Fruit fly (Drosophila melanogaster): ENCODE measurements around the gene CG12590.

The CG12590 gene

DNA sequence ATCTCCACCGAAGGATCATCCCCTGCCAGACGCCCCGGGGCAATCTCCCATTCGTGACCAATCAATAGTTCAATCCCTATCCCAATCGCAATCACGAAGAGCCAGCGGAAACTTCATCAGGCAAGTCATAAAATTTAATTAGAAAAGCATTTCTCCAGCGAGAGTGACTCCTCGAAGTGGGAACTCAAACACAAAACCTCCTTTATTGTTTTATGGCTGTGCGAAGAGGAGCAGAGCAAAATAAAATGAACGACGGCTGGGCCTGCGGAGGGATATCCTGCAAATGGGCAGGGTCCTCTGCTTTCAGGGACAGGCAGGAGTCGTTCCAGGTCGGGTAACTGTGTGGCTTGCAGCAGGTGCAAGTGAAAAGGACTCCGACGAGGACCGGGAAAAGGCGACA is 34.5 kb upstream of the CG12590 start:
- TF ChIP-seq gl (tag; optimal IDR thresholded peaks at IDR 0.05) (no peak), CG14655 (GFP tag; optimal IDR thresholded peaks at IDR 0.05) (no peak)

DNA sequence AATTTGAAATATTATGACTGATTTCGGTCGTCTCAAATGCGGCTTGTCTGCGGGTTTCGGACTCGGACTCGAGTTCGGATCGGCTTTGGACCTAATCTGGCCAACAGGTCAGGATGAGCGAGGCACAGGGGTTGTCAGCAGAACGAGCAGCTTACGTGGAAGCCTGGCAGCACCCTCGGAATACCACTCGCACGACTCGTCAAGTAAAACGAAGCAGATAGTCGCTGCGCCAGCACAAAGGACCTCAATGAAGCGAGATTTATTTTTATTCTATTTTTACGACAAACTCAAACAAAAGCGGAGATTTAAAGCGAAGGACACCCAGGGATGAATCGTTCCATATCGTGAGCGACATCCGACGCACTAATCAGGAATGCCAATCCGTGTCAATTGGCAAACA is 33.6 kb upstream of the CG12590 start:
- no peak for TF ChIP-seq gl (tag; optimal IDR thresholded peaks at IDR 0.05)
- TF ChIP-seq CG12605 (GFP tag; IDR thresholded peaks at IDR 0.05): no peak
- no peak for TF ChIP-seq CG15710 (tag; optimal IDR thresholded peaks at IDR 0.05)
- no peak for TF ChIP-seq fd96Ca (GFP tag; IDR thresholded peaks at IDR 0.05)
- TF ChIP-seq Pif1A (GFP tag; optimal IDR thresholded peaks at IDR 0.05): no peak
- TF ChIP-seq CG4496 (GFP tag; IDR thresholded peaks at IDR 0.05): no peak
- TF ChIP-seq CG13204 (GFP tag; optimal IDR thresholded peaks at IDR 0.05): no peak
- no peak for TF ChIP-seq CG17806 (tag; optimal IDR thresholded peaks at IDR 0.05)
- TF ChIP-seq EcR (GFP tag; optimal IDR thresholded peaks at IDR 0.05): no peak
- TF ChIP-seq CG8159 (tag; optimal IDR thresholded peaks at IDR 0.05): no peak
- no peak for TF ChIP-seq CG14655 (GFP tag; optimal IDR thresholded peaks at IDR 0.05)
- TF ChIP-seq rn (GFP tag; IDR thresholded peaks at IDR 0.05): no peak

DNA sequence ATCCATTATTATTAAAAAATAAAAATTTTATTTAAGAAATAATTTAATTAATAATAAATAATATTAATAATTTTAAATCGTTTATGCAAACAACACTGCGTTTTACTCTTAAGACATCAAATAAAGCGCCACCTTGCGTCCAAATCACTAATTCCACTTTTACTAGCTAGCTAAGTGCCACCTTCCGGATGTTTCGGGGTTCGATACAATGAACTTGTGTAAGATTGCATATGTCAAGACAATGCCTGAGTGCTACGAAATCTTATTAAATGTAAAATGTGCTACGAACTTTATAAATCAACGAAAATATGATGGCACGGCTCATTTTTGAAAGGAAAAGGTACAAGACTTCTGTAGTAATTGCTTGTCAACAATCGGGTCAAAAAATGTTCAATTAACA is 32.5 kb upstream of the CG12590 start:
- TF ChIP-seq D1 (tag; optimal IDR thresholded peaks at IDR 0.05) (peak; percentile 84), CG17806 (tag; optimal IDR thresholded peaks at IDR 0.05) (peak; percentile 3), CG32121 (GFP tag; IDR thresholded peaks at IDR 0.05) (no peak)

DNA sequence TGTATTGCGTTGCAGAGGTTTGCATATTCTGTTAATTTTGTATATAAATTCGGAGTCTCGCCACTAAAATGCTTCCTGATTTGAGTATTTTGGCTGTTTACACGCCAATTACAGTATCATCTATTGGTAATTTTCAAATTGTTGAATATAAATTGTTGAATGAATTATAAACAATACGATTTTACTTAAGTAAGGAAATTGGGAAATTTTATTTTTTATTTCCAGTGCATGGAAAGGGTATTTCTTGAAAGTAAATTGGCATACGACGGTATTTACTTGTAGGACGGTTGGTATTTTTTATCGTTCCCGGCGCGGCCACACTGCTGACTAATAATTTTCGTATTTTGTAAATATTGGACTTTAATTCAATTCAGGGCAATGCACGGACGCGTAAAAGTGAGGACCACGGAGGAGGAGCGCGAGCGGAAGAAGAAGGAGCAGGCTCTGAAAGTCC is 31.6 kb upstream of the CG12590 start, which contains the start of gene RabGGTa:
RabGGTa (plus strand) TSS at position 298 of the 454 bp plus-strand sequence.
- TF ChIP-seq CG9948 (tag; optimal IDR thresholded peaks at IDR 0.05): peak; percentile 62
- peak; percentile 57; the same call in 1 of the 2 replicates for TF ChIP-seq CG32121 (GFP tag; IDR thresholded peaks at IDR 0.05)
- TF ChIP-seq CG12605 (GFP tag; IDR thresholded peaks at IDR 0.05): peak; percentile 45
- 0 out of 2 replicates have a peak, but pooled peaks have one; percentile 8 for TF ChIP-seq rn (GFP tag; IDR thresholded peaks at IDR 0.05)
- TF ChIP-seq CG13204 (GFP tag; optimal IDR thresholded peaks at IDR 0.05): no peak
- peak; percentile 61 for TF ChIP-seq CG15710 (tag; optimal IDR thresholded peaks at IDR 0.05)
- peak; percentile 82 for TF ChIP-seq Ets98B (GFP tag; IDR thresholded peaks at IDR 0.05)
- TF ChIP-seq fd96Ca (GFP tag; IDR thresholded peaks at IDR 0.05): no peak
- TF ChIP-seq Pif1A (GFP tag; optimal IDR thresholded peaks at IDR 0.05): peak; percentile 56
- TF ChIP-seq D1 (tag; optimal IDR thresholded peaks at IDR 0.05): peak; percentile 78
- no peak for TF ChIP-seq EcR (GFP tag; optimal IDR thresholded peaks at IDR 0.05)
- peak; percentile 80 for TF ChIP-seq CG4496 (GFP tag; IDR thresholded peaks at IDR 0.05)
- peak; percentile 71 for TF ChIP-seq CG14655 (GFP tag; optimal IDR thresholded peaks at IDR 0.05)
- TF ChIP-seq CG10348 (GFP tag; IDR thresholded peaks at IDR 0.05): no peak
- peak; percentile 62 for TF ChIP-seq CG34367 (tag; optimal IDR thresholded peaks at IDR 0.05)
- peak; percentile 57 for TF ChIP-seq Pif1B (GFP tag; optimal IDR thresholded peaks at IDR 0.05)
- peak; percentile 68 for TF ChIP-seq CG17806 (tag; optimal IDR thresholded peaks at IDR 0.05)
- peak; percentile 71 for TF ChIP-seq CG8159 (tag; optimal IDR thresholded peaks at IDR 0.05)
- TF ChIP-seq gl (tag; optimal IDR thresholded peaks at IDR 0.05): peak; percentile 35
- TF ChIP-seq CG8301 (tag; optimal IDR thresholded peaks at IDR 0.05): peak; percentile 76
- TF ChIP-seq Snoo (tag; optimal IDR thresholded peaks at IDR 0.05): peak; percentile 57

DNA sequence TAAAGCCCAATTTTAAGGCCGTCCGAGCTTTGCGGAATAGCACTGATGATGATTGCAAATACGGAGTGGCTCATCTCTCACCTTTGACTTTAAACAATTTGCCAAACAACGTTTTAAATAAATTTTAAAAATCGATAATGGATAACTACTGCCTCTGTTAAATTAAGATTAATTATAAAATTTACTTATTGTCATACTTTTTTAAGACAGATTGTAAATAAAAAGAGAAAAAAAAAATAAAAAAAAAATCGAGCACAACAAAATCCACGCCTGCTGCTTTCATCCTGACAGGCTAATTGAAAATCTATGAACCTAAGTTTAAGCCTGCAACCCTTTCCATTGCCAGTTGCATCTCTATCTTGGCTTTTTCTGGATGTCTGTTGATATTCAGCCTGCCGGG is 20.5 kb upstream of the CG12590 start, which contains the start of gene CG12589:
CG12589 (minus strand) TSS at position 101 of the 400 bp plus-strand sequence.
- TF ChIP-seq gl (tag; optimal IDR thresholded peaks at IDR 0.05): no peak
- TF ChIP-seq CG17806 (tag; optimal IDR thresholded peaks at IDR 0.05): no peak
- TF ChIP-seq D1 (tag; optimal IDR thresholded peaks at IDR 0.05): no peak
- no peak for TF ChIP-seq Ets98B (GFP tag; IDR thresholded peaks at IDR 0.05)
- no peak for TF ChIP-seq CG15710 (tag; optimal IDR thresholded peaks at IDR 0.05)
- TF ChIP-seq CG12605 (GFP tag; IDR thresholded peaks at IDR 0.05): no peak
- TF ChIP-seq Snoo (tag; optimal IDR thresholded peaks at IDR 0.05): no peak

DNA sequence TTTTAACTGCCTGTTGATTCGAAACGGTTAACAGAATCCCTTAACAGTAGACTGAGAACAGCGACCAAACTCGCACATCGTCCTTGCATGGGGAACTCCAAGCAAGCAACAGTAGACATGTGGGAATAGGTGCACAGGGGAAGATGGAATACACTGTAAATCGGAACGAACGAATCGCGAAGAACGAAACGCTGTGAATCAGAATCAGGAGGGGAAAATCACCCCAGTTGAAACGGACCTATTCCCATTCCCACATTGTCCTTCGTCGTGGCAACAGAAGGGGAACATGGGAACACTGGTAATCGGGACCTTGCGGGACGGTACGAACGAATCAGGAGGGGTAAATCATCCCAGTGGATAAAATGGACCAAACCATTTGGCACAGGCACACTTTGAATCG is 8.9 kb upstream of the CG12590 start, which contains the start of gene dpr16:
dpr16 (plus strand) TSS at position 386 of the 400 bp plus-strand sequence.
- TF ChIP-seq CG34367 (tag; optimal IDR thresholded peaks at IDR 0.05) (no peak), D1 (tag; optimal IDR thresholded peaks at IDR 0.05) (peak; percentile 95)

DNA sequence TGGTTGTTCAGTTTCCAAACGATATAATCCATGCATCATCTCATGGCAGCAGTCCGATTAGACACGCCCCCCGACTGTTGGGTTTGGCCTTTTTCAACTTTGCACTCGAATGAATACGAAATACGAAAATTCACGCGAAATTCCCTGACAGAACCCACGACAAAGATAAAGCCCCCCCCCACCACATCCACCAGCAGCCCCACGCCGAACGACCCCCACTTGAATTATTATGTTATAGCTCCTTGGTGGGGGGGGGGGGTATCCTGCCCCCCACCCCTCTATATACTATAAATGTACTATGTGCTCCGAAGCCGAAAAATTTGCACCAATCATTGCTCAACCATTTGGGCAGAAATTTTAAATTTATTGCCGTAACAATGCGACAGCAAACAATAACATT is 2.8 kb downstream of the CG12590 start:
- no peak for TF ChIP-seq CG13204 (GFP tag; optimal IDR thresholded peaks at IDR 0.05)
- no peak for TF ChIP-seq CG17806 (tag; optimal IDR thresholded peaks at IDR 0.05)
- no peak for TF ChIP-seq Snoo (tag; optimal IDR thresholded peaks at IDR 0.05)
- no peak for TF ChIP-seq rn (GFP tag; IDR thresholded peaks at IDR 0.05)
- no peak for TF ChIP-seq EcR (GFP tag; optimal IDR thresholded peaks at IDR 0.05)
- TF ChIP-seq Pif1B (GFP tag; optimal IDR thresholded peaks at IDR 0.05): no peak
- no peak for TF ChIP-seq CG4496 (GFP tag; IDR thresholded peaks at IDR 0.05)
- no peak for TF ChIP-seq CG12605 (GFP tag; IDR thresholded peaks at IDR 0.05)

DNA sequence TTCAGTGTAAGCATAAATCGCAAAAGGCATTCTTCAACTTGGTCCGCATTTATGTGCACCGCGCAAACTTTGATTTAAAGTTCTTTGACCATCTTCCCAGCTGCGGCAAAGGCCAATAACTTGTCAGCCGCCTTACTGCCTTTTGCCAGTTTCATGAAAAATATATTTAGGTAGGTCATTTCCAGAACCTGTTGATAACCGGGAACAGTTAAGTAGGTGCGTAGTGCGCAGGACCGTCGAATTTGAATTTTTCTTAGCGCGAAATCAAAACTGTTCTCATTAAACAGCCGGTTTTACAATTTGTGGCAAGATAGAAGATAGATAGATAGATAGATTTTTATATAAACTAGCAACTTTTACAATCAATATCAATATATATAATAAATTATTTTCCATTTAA is 12.6 kb downstream of the CG12590 start:
- no peak for TF ChIP-seq CG4496 (GFP tag; IDR thresholded peaks at IDR 0.05)
- TF ChIP-seq Ets98B (GFP tag; IDR thresholded peaks at IDR 0.05): no peak
- no peak for TF ChIP-seq CG32121 (GFP tag; IDR thresholded peaks at IDR 0.05)
- no peak for TF ChIP-seq CG17806 (tag; optimal IDR thresholded peaks at IDR 0.05)
- no peak for TF ChIP-seq CG13204 (GFP tag; optimal IDR thresholded peaks at IDR 0.05)
- TF ChIP-seq CG8301 (tag; optimal IDR thresholded peaks at IDR 0.05): no peak
- no peak for TF ChIP-seq fd96Ca (GFP tag; IDR thresholded peaks at IDR 0.05)
- TF ChIP-seq rn (GFP tag; IDR thresholded peaks at IDR 0.05): no peak
- TF ChIP-seq Pif1B (GFP tag; optimal IDR thresholded peaks at IDR 0.05): no peak
- no peak for TF ChIP-seq CG9948 (tag; optimal IDR thresholded peaks at IDR 0.05)
- no peak for TF ChIP-seq CG14655 (GFP tag; optimal IDR thresholded peaks at IDR 0.05)

All from whole organism, pupa.